Worm (Caenorhabditis elegans) whole organism, L4/young adult: ENCODE results near the gene F47B7.5.

ENCODE experiments used
- W03F9.2 ChIP-seq: fragments of 150-350 bp; optimal IDR thresholded peaks from 2 replicates; lab custom pipeline; 2014; ENCODE audit warnings: missing biosample characterization, missing genetic modification characterization
- dao-5 ChIP-seq: sonication (generic microtip); optimal IDR thresholded peaks from 2 replicates; lab custom pipeline; 2016; ENCODE audit warnings: missing genotype, missing genetic modification characterization, moderate library complexity, missing compliant biosample characterization
- him-1 ChIP-seq: sonication (generic microtip); optimal IDR thresholded peaks from 2 replicates; lab custom pipeline; 2016; ENCODE audit warnings: missing genotype, missing genetic modification reagents, missing genetic modification characterization, missing compliant biosample characterization

DNA sequence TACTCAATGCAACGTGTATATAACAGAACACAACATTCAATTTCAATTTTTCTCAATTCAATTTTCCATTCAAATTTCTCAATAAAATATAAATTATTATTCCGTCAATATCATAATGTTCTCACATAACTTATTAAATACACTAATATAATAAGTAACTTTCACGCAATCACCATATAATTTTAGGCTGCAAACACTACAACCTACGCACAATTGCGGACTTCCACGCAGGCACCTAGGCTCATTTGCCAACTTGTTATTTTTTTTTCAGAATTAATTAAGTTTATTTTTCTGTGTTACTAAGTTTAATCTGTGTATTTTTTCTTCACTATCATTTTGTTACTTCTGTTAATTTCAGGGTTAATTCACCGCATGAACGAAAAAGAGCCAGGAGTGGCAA is 3.8 kb upstream of the F47B7.5 start, which contains the start of gene F47B7.2:
- TF ChIP-seq him-1 (tag; lab: Kevin White, UChicago): no peak
- no peak for TF ChIP-seq W03F9.2 (tag; lab: Kevin White, UChicago)
- TF ChIP-seq dao-5 (tag; lab: Kevin White, UChicago): no peak
